Fruit fly (Drosophila melanogaster) whole organism, prepupa: Measurements from ENCODE around the gene CG7653.

Source experiments
- Blimp-1 ChIP-seq: fragments of 200-800 bp; sonication (Bioruptor generic); optimal IDR thresholded peaks from 3 replicates; lab custom pipeline; 2017; ENCODE audit warnings: missing biosample characterization, missing genetic modification characterization, mild to moderate bottlenecking, moderate library complexity, missing genetic modification reagents
- CG10669 ChIP-seq: fragments of 200-800 bp; sonication (Bioruptor generic); optimal IDR thresholded peaks from 3 replicates; lab custom pipeline; 2018; ENCODE audit warnings: missing biosample characterization, mild to moderate bottlenecking, missing genetic modification characterization, moderate library complexity
- CG11294 ChIP-seq: fragments of 200-800 bp; sonication (Bioruptor generic); IDR thresholded peaks from 2 replicates; pipeline ENCODE4 v1.3.6; 2022; ENCODE audit warnings: missing biosample characterization, missing genetic modification characterization
- CG11762 ChIP-seq: fragments of 200-800 bp; sonication (Bioruptor generic); optimal IDR thresholded peaks from 3 replicates; lab custom pipeline; 2016; ENCODE audit warnings: missing biosample characterization, missing genetic modification characterization; ENCODE audit not compliant: insufficient read depth
- CG16779 ChIP-seq: fragments of 200-800 bp; sonication (Bioruptor generic); optimal IDR thresholded peaks from 3 replicates; lab custom pipeline; 2017; ENCODE audit warnings: missing biosample characterization, mild to moderate bottlenecking, missing genetic modification characterization
- CG3032 ChIP-seq: fragments of 200-800 bp; optimal IDR thresholded peaks from 2 replicates; lab custom pipeline; 2019; ENCODE audit warnings: missing biosample characterization, mild to moderate bottlenecking, missing genetic modification characterization, moderate library complexity
- CG31627 ChIP-seq: fragments of 200-800 bp; sonication (Bioruptor generic); optimal IDR thresholded peaks from 3 replicates; lab custom pipeline; 2016; ENCODE audit warnings: missing biosample characterization, missing genetic modification characterization
- CG32006 ChIP-seq: fragments of 200-800 bp; sonication (Bioruptor generic); optimal IDR thresholded peaks from 3 replicates; lab custom pipeline; 2017; ENCODE audit warnings: missing biosample characterization, mild to moderate bottlenecking, missing genetic modification characterization
- CG3919 ChIP-seq: fragments of 200-800 bp; sonication (Bioruptor generic); optimal IDR thresholded peaks from 3 replicates; lab custom pipeline; 2016; ENCODE audit warnings: missing biosample characterization, missing genetic modification characterization
- CG4318 ChIP-seq: fragments of 200-800 bp; sonication (Bioruptor generic); optimal IDR thresholded peaks from 3 replicates; lab custom pipeline; 2017; ENCODE audit warnings: missing biosample characterization, mild to moderate bottlenecking, missing genetic modification characterization
- CG6163 ChIP-seq: fragments of 200-800 bp; sonication (Bioruptor generic); IDR thresholded peaks from 3 replicates; pipeline ENCODE4 v1.3.6; 2022; ENCODE audit warnings: missing biosample characterization, missing genetic modification characterization
- CG6276 ChIP-seq: fragments of 200-800 bp; sonication (Bioruptor generic); optimal IDR thresholded peaks from 2 replicates; lab custom pipeline; 2017; ENCODE audit warnings: missing biosample characterization, mild to moderate bottlenecking, missing genetic modification characterization
- CG8119 ChIP-seq: fragments of 200-800 bp; sonication (Bioruptor generic); IDR thresholded peaks from 3 replicates; pipeline ENCODE4 v1.3.6; 2022; ENCODE audit warnings: missing biosample characterization, missing genetic modification characterization
- CG8319 ChIP-seq: fragments of 200-800 bp; sonication (Bioruptor generic); optimal IDR thresholded peaks from 3 replicates; lab custom pipeline; 2016; ENCODE audit warnings: missing biosample characterization, missing genetic modification characterization
- CG8632 ChIP-seq: fragments of 200-800 bp; sonication (Bioruptor generic); optimal IDR thresholded peaks from 3 replicates; lab custom pipeline; 2016; ENCODE audit warnings: missing biosample characterization, missing genetic modification characterization
- Ets21C ChIP-seq: fragments of 200-800 bp; sonication (Bioruptor generic); optimal IDR thresholded peaks from 3 replicates; lab custom pipeline; 2016; ENCODE audit warnings: missing biosample characterization, missing genetic modification characterization
- Hr38 ChIP-seq: sonication (Bioruptor generic); optimal IDR thresholded peaks from 2 replicates; lab custom pipeline; 2016; ENCODE audit warnings: missing biosample characterization, missing genetic modification characterization
- Hr39 ChIP-seq: fragments of 200-800 bp; sonication (Bioruptor generic); optimal IDR thresholded peaks from 2 replicates; lab custom pipeline; 2016; ENCODE audit warnings: missing biosample characterization, missing genetic modification characterization
- Hr4 ChIP-seq: fragments of 200-800 bp; sonication (Bioruptor generic); optimal IDR thresholded peaks from 3 replicates; lab custom pipeline; 2016; ENCODE audit warnings: missing biosample characterization, missing genetic modification characterization
- Lpt ChIP-seq: fragments of 200-800 bp; sonication (Bioruptor generic); optimal IDR thresholded peaks from 3 replicates; lab custom pipeline; 2016; ENCODE audit warnings: missing biosample characterization, missing genetic modification characterization
- Met ChIP-seq: fragments of 200-800 bp; sonication (Bioruptor generic); optimal IDR thresholded peaks from 3 replicates; lab custom pipeline; 2016; ENCODE audit warnings: missing biosample characterization, missing genetic modification characterization
- OdsH ChIP-seq: fragments of 200-800 bp; sonication (Bioruptor generic); optimal IDR thresholded peaks from 3 replicates; lab custom pipeline; 2016; ENCODE audit warnings: missing biosample characterization, missing genetic modification characterization
- achi ChIP-seq: fragments of 200-800 bp; sonication (Bioruptor generic); optimal IDR thresholded peaks from 3 replicates; lab custom pipeline; 2016; ENCODE audit warnings: missing biosample characterization, missing genetic modification characterization
- acj6 ChIP-seq: fragments of 200-800 bp; sonication (Bioruptor generic); optimal IDR thresholded peaks from 3 replicates; lab custom pipeline; 2016; ENCODE audit warnings: missing biosample characterization, missing genetic modification characterization
- cyc ChIP-seq: fragments of 200-800 bp; sonication (Bioruptor generic); optimal IDR thresholded peaks from 3 replicates; lab custom pipeline; 2016; ENCODE audit warnings: missing biosample characterization, missing genetic modification characterization
- dac ChIP-seq: fragments of 200-800 bp; sonication (Bioruptor generic); optimal IDR thresholded peaks from 2 replicates; lab custom pipeline; 2017; ENCODE audit warnings: missing biosample characterization, mild to moderate bottlenecking, missing genetic modification characterization
- esn ChIP-seq: fragments of 200-800 bp; sonication (Bioruptor generic); optimal IDR thresholded peaks from 2 replicates; lab custom pipeline; 2016; ENCODE audit warnings: missing biosample characterization, mild to moderate bottlenecking, missing genetic modification characterization, moderate library complexity
- lz ChIP-seq: fragments of 200-800 bp; sonication (Bioruptor generic); optimal IDR thresholded peaks from 3 replicates; lab custom pipeline; 2016; ENCODE audit warnings: missing biosample characterization, missing genetic modification characterization
- pdm3 ChIP-seq: fragments of 200-800 bp; sonication (Bioruptor generic); optimal IDR thresholded peaks from 3 replicates; lab custom pipeline; 2016; ENCODE audit warnings: missing biosample characterization, missing genetic modification characterization
- salr ChIP-seq, 2 experiments: fragments of 200-800 bp; sonication (Bioruptor generic); optimal IDR thresholded peaks; 3 replicates each; lab custom pipeline; 2016 to 2018; ENCODE audit warnings: missing biosample characterization in 2 of 2, missing genetic modification characterization in 2 of 2, mild to moderate bottlenecking in 1 of 2
- spab ChIP-seq: fragments of 200-800 bp; sonication (Bioruptor generic); optimal IDR thresholded peaks from 2 replicates; lab custom pipeline; 2017; ENCODE audit warnings: missing biosample characterization, mild to moderate bottlenecking, missing genetic modification characterization, missing genetic modification reagents
- ss ChIP-seq, 2 experiments: fragments of 200-800 bp; sonication (Bioruptor generic); optimal IDR thresholded peaks; 2 replicates in 1 of 2; 3 replicates in 1 of 2; lab custom pipeline; 2017 to 2018; ENCODE audit warnings: mild to moderate bottlenecking in 2 of 2, missing biosample characterization in 2 of 2, missing genetic modification characterization in 2 of 2, moderate library complexity in 1 of 2
- svp ChIP-seq: fragments of 200-800 bp; sonication (Bioruptor generic); peaks from one replicate; lab custom pipeline; 2016; ENCODE audit warnings: missing biosample characterization, missing genetic modification characterization
- topi ChIP-seq: fragments of 200-800 bp; sonication (Bioruptor generic); optimal IDR thresholded peaks from 3 replicates; lab custom pipeline; 2016; ENCODE audit warnings: missing biosample characterization, missing genetic modification characterization
- vri ChIP-seq: fragments of 200-800 bp; sonication (Bioruptor generic); optimal IDR thresholded peaks from 3 replicates; lab custom pipeline; 2016; ENCODE audit warnings: missing biosample characterization, mild to moderate bottlenecking, missing genetic modification characterization

Gene CG7653

dm6 chr2L:15886187-15886586 is 6.2 kb upstream of the CG7653 start (continued):
- peak; percentile 40 for TF ChIP-seq CG32006 (GFP tag; lab: Kevin White, UChicago)
- TF ChIP-seq CG8632 = peak; percentile 9
- no peak for TF ChIP-seq vri (GFP tag; lab: Kevin White, UChicago)
- peak; percentile 22 for TF ChIP-seq lz
- no peak for TF ChIP-seq salr (GFP tag; optimal IDR thresholded peaks at IDR 0.05; lab: Kevin White, UChicago)
- peak; percentile 30 for TF ChIP-seq CG31627
- peak; percentile 72 for TF ChIP-seq svp
- TF ChIP-seq spab (GFP tag; lab: Kevin White, UChicago) = peak; percentile 43
- peak; percentile 26 for TF ChIP-seq Hr39 (GFP tag; lab: Kevin White, UChicago)
- no peak for TF ChIP-seq CG4318
- no peak for TF ChIP-seq CG8119 (GFP tag; lab: Robert Waterston, UW)
- peak; percentile 39 for TF ChIP-seq Hr4 (GFP tag; lab: Kevin White, UChicago)
- peak; percentile 41 for TF ChIP-seq achi (GFP tag; lab: Kevin White, UChicago)
- TF ChIP-seq Hr38 = no peak
- TF ChIP-seq Blimp-1 (GFP tag; lab: Kevin White, UChicago) = no peak
- TF ChIP-seq CG3919 (GFP tag; lab: Kevin White, UChicago) = no peak
- no peak for TF ChIP-seq dac (GFP tag; lab: Kevin White, UChicago)
- peak; percentile 57 for TF ChIP-seq pdm3 (GFP tag; lab: Kevin White, UChicago)

dm6 chr2L:15883090-15883489 is 3.1 kb upstream of the CG7653 start, which contains the start of gene CG44475:
TSS of gene CG44475 (minus strand) at chr2L:15883190.
- no peak for TF ChIP-seq acj6 (GFP tag; lab: Kevin White, UChicago)
- TF ChIP-seq CG6163 (GFP tag; lab: Robert Waterston, UW) = no peak
- TF ChIP-seq CG31627 = no peak
- TF ChIP-seq Hr4 (GFP tag; lab: Kevin White, UChicago) = no peak
- TF ChIP-seq CG3032 (tag; lab: Kevin White, UChicago) = no peak
- TF ChIP-seq CG10669 = no peak
- no peak for TF ChIP-seq CG6276
- TF ChIP-seq ss (GFP tag; optimal IDR thresholded peaks at IDR 0.05; lab: Kevin White, UChicago) = no peak
- no peak for TF ChIP-seq CG32006 (GFP tag; lab: Kevin White, UChicago)
- TF ChIP-seq Ets21C (GFP tag; lab: Kevin White, UChicago) = no peak
- no peak for TF ChIP-seq spab (GFP tag; lab: Kevin White, UChicago)
- TF ChIP-seq Hr39 (GFP tag; lab: Kevin White, UChicago) = no peak
- TF ChIP-seq OdsH = no peak
- TF ChIP-seq lz = no peak
- no peak for TF ChIP-seq pdm3 (GFP tag; lab: Kevin White, UChicago)
- no peak for TF ChIP-seq Blimp-1 (GFP tag; lab: Kevin White, UChicago)
- no peak for TF ChIP-seq esn
- TF ChIP-seq topi (GFP tag; lab: Kevin White, UChicago) = no peak
- no peak for TF ChIP-seq Met (GFP tag; lab: Kevin White, UChicago)

- TF ChIP-seq CG3032 (tag; lab: Kevin White, UChicago) (no peak), Lpt (GFP tag; lab: Kevin White, UChicago) (no peak)
These were observed 14.6 kb downstream of the CG7653 start, which contains the start of gene CG42792 for dm6 chr2L:15865361-15865760. TSS of gene CG42792 (minus strand) at chr2L:15865461.

- no peak for TF ChIP-seq Ets21C (GFP tag; lab: Kevin White, UChicago)
- TF ChIP-seq cyc (GFP tag; lab: Kevin White, UChicago) = no peak
- no peak for TF ChIP-seq CG32006 (GFP tag; lab: Kevin White, UChicago)
These were observed 26.1 kb downstream of the CG7653 start, which contains the start of gene Tektin-A for dm6 chr2L:15853826-15854225. TSS of gene Tektin-A (plus strand) at chr2L:15854126.

- TF ChIP-seq CG31627 (no peak), CG8319 (GFP tag; lab: Kevin White, UChicago) (no peak), dac (GFP tag; lab: Kevin White, UChicago) (no peak), CG11762 (GFP tag; lab: Kevin White, UChicago) (no peak), svp (no peak), esn (no peak), CG16779 (tag; lab: Kevin White, UChicago) (no peak), CG11294 (GFP tag; lab: Robert Waterston, UW) (no peak), lz (no peak)
- TF ChIP-seq, all 60 proteins: peak for 0
These were observed 27.7 kb downstream of the CG7653 start, which contains the start of gene CG13243 for dm6 chr2L:15852292-15852691. TSS of gene CG13243 (plus strand) at chr2L:15852592.
